Worm (Caenorhabditis elegans): ENCODE data around the gene gem-4.
A peak's percentile ranks its signal among the peaks of the same experiment; 100 is the strongest.

DNA sequence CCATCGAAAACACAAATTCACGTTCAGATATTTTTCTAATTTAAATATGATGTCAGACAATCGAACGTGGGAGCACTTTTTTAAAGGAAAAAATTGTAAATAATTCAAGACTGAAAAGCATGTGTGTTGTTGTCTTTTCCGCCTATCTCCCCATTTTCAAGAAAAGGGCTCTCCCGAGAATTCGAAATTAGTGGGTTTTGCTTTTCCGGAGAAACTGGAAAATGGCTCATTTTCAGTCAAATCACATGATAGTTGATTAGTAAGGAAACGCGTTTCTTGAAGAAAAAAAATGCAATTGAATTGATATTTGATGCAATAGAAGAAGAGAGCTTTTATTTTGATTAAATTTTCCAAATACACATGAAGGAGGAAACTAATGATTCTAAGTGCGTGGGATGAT, 14.4 kb downstream of the gem-4 start:
- TF ChIP-seq hmg-1.1 (GFP tag; IDR thresholded peaks at IDR 0.05) (no peak), ztf-11 (tag; optimal IDR thresholded peaks at IDR 0.05) (no peak), egl-27 (tag; optimal IDR thresholded peaks at IDR 0.05) (no peak), nhr-28 (tag; optimal IDR thresholded peaks at IDR 0.05) (no peak), nhr-11 (tag; optimal IDR thresholded peaks at IDR 0.05) (peak; percentile 26), snpc-4 (tag; optimal IDR thresholded peaks at IDR 0.05) (no peak)
